Fruit fly (Drosophila melanogaster) whole organism, prepupa: ENCODE results near the gene dao.

Experiments
- Blimp-1 ChIP-seq: fragments of 200-800 bp; sonication (Bioruptor generic); optimal IDR thresholded peaks from 3 replicates; lab custom pipeline; 2017; ENCODE audit warnings: missing biosample characterization, missing genetic modification characterization, mild to moderate bottlenecking, moderate library complexity, missing genetic modification reagents
- CG10631 ChIP-seq: fragments of 200-800 bp; sonication (Bioruptor generic); optimal IDR thresholded peaks from 2 replicates; lab custom pipeline; 2016; ENCODE audit warnings: missing biosample characterization, missing genetic modification characterization
- CG10669 ChIP-seq: fragments of 200-800 bp; sonication (Bioruptor generic); optimal IDR thresholded peaks from 3 replicates; lab custom pipeline; 2018; ENCODE audit warnings: missing biosample characterization, mild to moderate bottlenecking, missing genetic modification characterization, moderate library complexity
- CG11762 ChIP-seq: fragments of 200-800 bp; sonication (Bioruptor generic); optimal IDR thresholded peaks from 3 replicates; lab custom pipeline; 2016; ENCODE audit warnings: missing biosample characterization, missing genetic modification characterization; ENCODE audit not compliant: insufficient read depth
- CG11902 ChIP-seq: fragments of 200-800 bp; sonication (Bioruptor generic); optimal IDR thresholded peaks from 3 replicates; lab custom pipeline; 2016; ENCODE audit warnings: missing biosample characterization, missing genetic modification characterization
- CG15336 ChIP-seq: fragments of 200-800 bp; sonication (Bioruptor generic); IDR thresholded peaks from 2 replicates; pipeline ENCODE4 v1.3.6; 2022; ENCODE audit warnings: missing biosample characterization, missing genetic modification characterization
- CG1621 ChIP-seq: fragments of 200-800 bp; sonication (Bioruptor generic); optimal IDR thresholded peaks from 3 replicates; lab custom pipeline; 2018; ENCODE audit warnings: missing biosample characterization, mild to moderate bottlenecking, missing genetic modification characterization
- CG16779 ChIP-seq: fragments of 200-800 bp; sonication (Bioruptor generic); optimal IDR thresholded peaks from 3 replicates; lab custom pipeline; 2017; ENCODE audit warnings: missing biosample characterization, mild to moderate bottlenecking, missing genetic modification characterization
- CG3032 ChIP-seq: fragments of 200-800 bp; optimal IDR thresholded peaks from 2 replicates; lab custom pipeline; 2019; ENCODE audit warnings: missing biosample characterization, mild to moderate bottlenecking, missing genetic modification characterization, moderate library complexity
- CG31627 ChIP-seq: fragments of 200-800 bp; sonication (Bioruptor generic); optimal IDR thresholded peaks from 3 replicates; lab custom pipeline; 2016; ENCODE audit warnings: missing biosample characterization, missing genetic modification characterization
- CG34406 ChIP-seq: fragments of 200-800 bp; sonication (Bioruptor generic); optimal IDR thresholded peaks from 3 replicates; lab custom pipeline; 2016; ENCODE audit warnings: missing biosample characterization, missing genetic modification characterization
- CG3919 ChIP-seq: fragments of 200-800 bp; sonication (Bioruptor generic); optimal IDR thresholded peaks from 3 replicates; lab custom pipeline; 2016; ENCODE audit warnings: missing biosample characterization, missing genetic modification characterization
- CG6163 ChIP-seq: fragments of 200-800 bp; sonication (Bioruptor generic); IDR thresholded peaks from 3 replicates; pipeline ENCODE4 v1.3.6; 2022; ENCODE audit warnings: missing biosample characterization, missing genetic modification characterization
- CG6276 ChIP-seq: fragments of 200-800 bp; sonication (Bioruptor generic); optimal IDR thresholded peaks from 2 replicates; lab custom pipeline; 2017; ENCODE audit warnings: missing biosample characterization, mild to moderate bottlenecking, missing genetic modification characterization
- CG6792 ChIP-seq: fragments of 200-800 bp; sonication (Bioruptor generic); optimal IDR thresholded peaks from 3 replicates; lab custom pipeline; 2016; ENCODE audit warnings: missing biosample characterization, missing genetic modification characterization
- CG6808 ChIP-seq: fragments of 200-800 bp; sonication (Bioruptor generic); optimal IDR thresholded peaks from 3 replicates; lab custom pipeline; 2017; ENCODE audit warnings: missing biosample characterization, missing genetic modification characterization, mild to moderate bottlenecking, moderate library complexity, missing genetic modification reagents
- CG7368 ChIP-seq: fragments of 200-800 bp; sonication (Bioruptor generic); optimal IDR thresholded peaks from 3 replicates; lab custom pipeline; 2016; ENCODE audit warnings: missing biosample characterization, missing genetic modification characterization
- CG8119 ChIP-seq: fragments of 200-800 bp; sonication (Bioruptor generic); IDR thresholded peaks from 3 replicates; pipeline ENCODE4 v1.3.6; 2022; ENCODE audit warnings: missing biosample characterization, missing genetic modification characterization
- CG8319 ChIP-seq: fragments of 200-800 bp; sonication (Bioruptor generic); optimal IDR thresholded peaks from 3 replicates; lab custom pipeline; 2016; ENCODE audit warnings: missing biosample characterization, missing genetic modification characterization
- CG8632 ChIP-seq: fragments of 200-800 bp; sonication (Bioruptor generic); optimal IDR thresholded peaks from 3 replicates; lab custom pipeline; 2016; ENCODE audit warnings: missing biosample characterization, missing genetic modification characterization
- CG9139 ChIP-seq: fragments of 200-800 bp; sonication (Bioruptor generic); optimal IDR thresholded peaks from 3 replicates; lab custom pipeline; 2017; ENCODE audit warnings: missing biosample characterization, mild to moderate bottlenecking, missing genetic modification characterization
- Eip75B ChIP-seq: fragments of 200-800 bp; sonication (Bioruptor generic); optimal IDR thresholded peaks from 3 replicates; lab custom pipeline; 2016; ENCODE audit warnings: missing biosample characterization, missing genetic modification characterization
- Eip78C ChIP-seq: fragments of 200-800 bp; sonication (Bioruptor generic); peaks from one replicate; lab custom pipeline; 2016; ENCODE audit warnings: missing biosample characterization, missing genetic modification characterization
- Eip93F ChIP-seq: fragments of 200-800 bp; sonication (Bioruptor generic); optimal IDR thresholded peaks from 2 replicates; lab custom pipeline; 2016; ENCODE audit warnings: missing biosample characterization, mild to moderate bottlenecking, missing genetic modification characterization
- Ets21C ChIP-seq: fragments of 200-800 bp; sonication (Bioruptor generic); optimal IDR thresholded peaks from 3 replicates; lab custom pipeline; 2016; ENCODE audit warnings: missing biosample characterization, missing genetic modification characterization
- Ets96B ChIP-seq: fragments of 200-800 bp; optimal IDR thresholded peaks from 2 replicates; lab custom pipeline; 2019; ENCODE audit warnings: missing biosample characterization, mild to moderate bottlenecking, missing genetic modification characterization, moderate library complexity
- Gug ChIP-seq: fragments of 200-800 bp; sonication (Bioruptor generic); IDR thresholded peaks from 2 replicates; pipeline ENCODE4 v1.3.6; 2022; ENCODE audit warnings: missing biosample characterization, missing genetic modification characterization
- Hr38 ChIP-seq: sonication (Bioruptor generic); optimal IDR thresholded peaks from 2 replicates; lab custom pipeline; 2016; ENCODE audit warnings: missing biosample characterization, missing genetic modification characterization
- Hr39 ChIP-seq: fragments of 200-800 bp; sonication (Bioruptor generic); optimal IDR thresholded peaks from 2 replicates; lab custom pipeline; 2016; ENCODE audit warnings: missing biosample characterization, missing genetic modification characterization
- Hr4 ChIP-seq: fragments of 200-800 bp; sonication (Bioruptor generic); optimal IDR thresholded peaks from 3 replicates; lab custom pipeline; 2016; ENCODE audit warnings: missing biosample characterization, missing genetic modification characterization
- Lpt ChIP-seq: fragments of 200-800 bp; sonication (Bioruptor generic); optimal IDR thresholded peaks from 3 replicates; lab custom pipeline; 2016; ENCODE audit warnings: missing biosample characterization, missing genetic modification characterization
- Met ChIP-seq: fragments of 200-800 bp; sonication (Bioruptor generic); optimal IDR thresholded peaks from 3 replicates; lab custom pipeline; 2016; ENCODE audit warnings: missing biosample characterization, missing genetic modification characterization
- OdsH ChIP-seq: fragments of 200-800 bp; sonication (Bioruptor generic); optimal IDR thresholded peaks from 3 replicates; lab custom pipeline; 2016; ENCODE audit warnings: missing biosample characterization, missing genetic modification characterization
- Smox ChIP-seq: fragments of 200-800 bp; sonication (Bioruptor generic); optimal IDR thresholded peaks from 3 replicates; lab custom pipeline; 2016; ENCODE audit warnings: missing biosample characterization, missing genetic modification characterization
- Sox14 ChIP-seq: fragments of 200-800 bp; sonication (Bioruptor generic); optimal IDR thresholded peaks from 3 replicates; lab custom pipeline; 2016; ENCODE audit warnings: missing biosample characterization, missing genetic modification characterization
- Sox15 ChIP-seq: fragments of 200-800 bp; sonication (Bioruptor generic); optimal IDR thresholded peaks from 3 replicates; lab custom pipeline; 2016; ENCODE audit warnings: missing biosample characterization, missing genetic modification characterization
- achi ChIP-seq: fragments of 200-800 bp; sonication (Bioruptor generic); optimal IDR thresholded peaks from 3 replicates; lab custom pipeline; 2016; ENCODE audit warnings: missing biosample characterization, missing genetic modification characterization
- acj6 ChIP-seq: fragments of 200-800 bp; sonication (Bioruptor generic); optimal IDR thresholded peaks from 3 replicates; lab custom pipeline; 2016; ENCODE audit warnings: missing biosample characterization, missing genetic modification characterization
- cyc ChIP-seq: fragments of 200-800 bp; sonication (Bioruptor generic); optimal IDR thresholded peaks from 3 replicates; lab custom pipeline; 2016; ENCODE audit warnings: missing biosample characterization, missing genetic modification characterization
- dac ChIP-seq: fragments of 200-800 bp; sonication (Bioruptor generic); optimal IDR thresholded peaks from 2 replicates; lab custom pipeline; 2017; ENCODE audit warnings: missing biosample characterization, mild to moderate bottlenecking, missing genetic modification characterization
- dsx ChIP-seq: fragments of 200-800 bp; optimal IDR thresholded peaks from 3 replicates; lab custom pipeline; 2019; ENCODE audit warnings: missing biosample characterization, mild to moderate bottlenecking, missing genetic modification characterization, moderate library complexity; ENCODE audit not compliant: poor library complexity, severe bottlenecking
- eg ChIP-seq: fragments of 200-800 bp; sonication (Bioruptor generic); IDR thresholded peaks from 3 replicates; pipeline ENCODE4 v1.3.6; 2022; ENCODE audit warnings: missing biosample characterization, missing genetic modification characterization
- fd59A ChIP-seq: fragments of 200-800 bp; sonication (Bioruptor generic); optimal IDR thresholded peaks from 2 replicates; lab custom pipeline; 2017; ENCODE audit warnings: missing biosample characterization, mild to moderate bottlenecking, missing genetic modification characterization, missing genetic modification reagents
- fkh ChIP-seq: fragments of 200-800 bp; sonication (Bioruptor generic); optimal IDR thresholded peaks from 3 replicates; lab custom pipeline; 2017; ENCODE audit warnings: missing biosample characterization, mild to moderate bottlenecking, missing genetic modification characterization, moderate library complexity
- lz ChIP-seq: fragments of 200-800 bp; sonication (Bioruptor generic); optimal IDR thresholded peaks from 3 replicates; lab custom pipeline; 2016; ENCODE audit warnings: missing biosample characterization, missing genetic modification characterization
- net ChIP-seq: fragments of 200-800 bp; sonication (Bioruptor generic); optimal IDR thresholded peaks from 3 replicates; lab custom pipeline; 2016; ENCODE audit warnings: missing biosample characterization, missing genetic modification characterization
- pdm3 ChIP-seq: fragments of 200-800 bp; sonication (Bioruptor generic); optimal IDR thresholded peaks from 3 replicates; lab custom pipeline; 2016; ENCODE audit warnings: missing biosample characterization, missing genetic modification characterization
- salr ChIP-seq, 2 experiments: fragments of 200-800 bp; sonication (Bioruptor generic); optimal IDR thresholded peaks; 3 replicates each; lab custom pipeline; 2016 to 2018; ENCODE audit warnings: missing biosample characterization in 2 of 2, missing genetic modification characterization in 2 of 2, mild to moderate bottlenecking in 1 of 2
- spab ChIP-seq: fragments of 200-800 bp; sonication (Bioruptor generic); optimal IDR thresholded peaks from 2 replicates; lab custom pipeline; 2017; ENCODE audit warnings: missing biosample characterization, mild to moderate bottlenecking, missing genetic modification characterization, missing genetic modification reagents
- ss ChIP-seq, 2 experiments: fragments of 200-800 bp; sonication (Bioruptor generic); optimal IDR thresholded peaks; 2 replicates in 1 of 2; 3 replicates in 1 of 2; lab custom pipeline; 2017 to 2018; ENCODE audit warnings: mild to moderate bottlenecking in 2 of 2, missing biosample characterization in 2 of 2, missing genetic modification characterization in 2 of 2, moderate library complexity in 1 of 2
- svp ChIP-seq: fragments of 200-800 bp; sonication (Bioruptor generic); peaks from one replicate; lab custom pipeline; 2016; ENCODE audit warnings: missing biosample characterization, missing genetic modification characterization
- vri ChIP-seq: fragments of 200-800 bp; sonication (Bioruptor generic); optimal IDR thresholded peaks from 3 replicates; lab custom pipeline; 2016; ENCODE audit warnings: missing biosample characterization, mild to moderate bottlenecking, missing genetic modification characterization

Gene dao

dm6 chr2L:15273521-15274123 lies 24.9 kb downstream of the dao start:
- TF ChIP-seq CG11762 (no peak), Hr39 (GFP tag; lab: Kevin White, UChicago) (peak; percentile 26), CG34406 (GFP tag; lab: Kevin White, UChicago) (no peak), CG6276 (GFP tag; lab: Kevin White, UChicago) (peak; percentile 24), Gug (no peak), Sox15 (GFP tag; lab: Kevin White, UChicago) (no peak), Eip93F (GFP tag; lab: Kevin White, UChicago) (no peak), Ets96B (tag; lab: Kevin White, UChicago) (peak; percentile 14), CG8319 (GFP tag; lab: Kevin White, UChicago) (no peak), cyc (GFP tag; lab: Kevin White, UChicago) (peak; percentile 17), CG9139 (GFP tag; lab: Kevin White, UChicago) (no peak), salr (GFP tag; optimal IDR thresholded peaks at IDR 0.05; lab: Kevin White, UChicago) (no peak), CG8119 (0 out of 3 replicates have a peak, but pooled peaks have one; percentile 40), svp (peak; percentile 78), CG10631 (GFP tag; lab: Kevin White, UChicago) (peak; percentile 7), Ets21C (GFP tag; lab: Kevin White, UChicago) (no peak), vri (GFP tag; lab: Kevin White, UChicago) (no peak), ss (GFP tag; optimal IDR thresholded peaks at IDR 0.05; lab: Kevin White, UChicago) (no peak), Eip78C (GFP tag; lab: Kevin White, UChicago) (peak; percentile 70), CG6808 (no peak), Blimp-1 (GFP tag; lab: Kevin White, UChicago) (no peak), CG6792 (GFP tag; lab: Kevin White, UChicago) (no peak), pdm3 (GFP tag; lab: Kevin White, UChicago) (peak; percentile 40), CG1621 (tag; lab: Kevin White, UChicago) (no peak), CG10669 (GFP tag; lab: Kevin White, UChicago) (peak; percentile 22), fd59A (GFP tag; lab: Kevin White, UChicago) (no peak), CG6163 (GFP tag; lab: Robert Waterston, UW) (peak; percentile 34; the same call in 1 of the 3 replicates), Hr38 (no peak), net (GFP tag; lab: Kevin White, UChicago) (no peak), CG3919 (GFP tag; lab: Kevin White, UChicago) (peak; percentile 44), dsx (GFP tag; lab: Kevin White, UChicago) (no peak), CG3032 (tag; lab: Kevin White, UChicago) (peak; percentile 32), Eip75B (GFP tag; lab: Kevin White, UChicago) (peak; percentile 5), achi (peak; percentile 35), Met (GFP tag; lab: Kevin White, UChicago) (peak; percentile 8), lz (GFP tag; lab: Kevin White, UChicago) (no peak), Sox14 (no peak), Smox (GFP tag; lab: Kevin White, UChicago) (no peak), Lpt (GFP tag; lab: Kevin White, UChicago) (no peak), CG31627 (GFP tag; lab: Kevin White, UChicago) (peak; percentile 35), spab (GFP tag; lab: Kevin White, UChicago) (no peak), CG16779 (tag; lab: Kevin White, UChicago) (no peak), OdsH (GFP tag; lab: Kevin White, UChicago) (peak; percentile 1), CG7368 (GFP tag; lab: Kevin White, UChicago) (no peak), eg (GFP tag; lab: Robert Waterston, UW) (0 out of 3 replicates have a peak, but pooled peaks have one; percentile 29), CG15336 (GFP tag; lab: Robert Waterston, UW) (no peak), dac (GFP tag; lab: Kevin White, UChicago) (no peak), CG11902 (GFP tag; lab: Kevin White, UChicago) (no peak), Hr4 (GFP tag; lab: Kevin White, UChicago) (peak; percentile 54), CG8632 (GFP tag; lab: Kevin White, UChicago) (no peak), acj6 (GFP tag; lab: Kevin White, UChicago) (peak; percentile 42), fkh (no peak)
